Fruit fly (Drosophila melanogaster): Measurements from ENCODE around the gene Cpsf6.

Gene Cpsf6

DNA sequence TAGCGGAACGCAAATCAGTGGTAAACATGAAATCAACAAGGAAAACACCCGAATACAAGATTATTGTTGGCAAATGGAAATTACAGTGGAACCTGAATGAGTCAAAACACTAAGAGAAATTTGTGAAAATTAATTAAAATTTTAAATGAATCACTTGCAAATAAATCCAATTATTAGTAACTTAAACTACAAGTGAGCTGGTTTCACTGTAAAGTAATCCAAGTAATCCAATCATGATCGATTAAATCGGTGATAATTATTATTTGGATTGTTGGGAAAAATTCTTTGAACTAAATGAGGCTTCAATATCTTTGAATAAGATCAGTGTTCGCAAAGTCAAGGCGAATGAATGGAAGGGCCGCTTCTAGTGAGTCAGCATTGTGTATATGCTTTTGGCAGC lies 26.9 kb downstream of the Cpsf6 start (continued):
- peak; percentile 31 for TF ChIP-seq Hsf (GFP tag; optimal IDR thresholded peaks at IDR 0.05)
- peak; percentile 16 for TF ChIP-seq nmo (GFP tag; optimal IDR thresholded peaks at IDR 0.05)
- peak; percentile 42 for TF ChIP-seq exex (tag; optimal IDR thresholded peaks at IDR 0.05)
- TF ChIP-seq Ravus (GFP tag; IDR thresholded peaks at IDR 0.05) = no peak
- no peak for TF ChIP-seq az2 (GFP tag; optimal IDR thresholded peaks at IDR 0.05)
- TF ChIP-seq CG10366 (GFP tag; IDR thresholded peaks at IDR 0.05) = peak; percentile 27; the same call in 1 of the 2 replicates
- peak; percentile 7 for TF ChIP-seq CG9817 (tag; optimal IDR thresholded peaks at IDR 0.05)
- peak; percentile 2 for TF ChIP-seq fd96Cb (tag; optimal IDR thresholded peaks at IDR 0.05)
- TF ChIP-seq phol (tag; optimal IDR thresholded peaks at IDR 0.05) = peak; percentile 2
- TF ChIP-seq B-H1 (GFP tag; IDR thresholded peaks at IDR 0.05) = no peak
- peak in 1 of 2 experiments; percentile 26 for TF ChIP-seq eve (GFP tag; optimal IDR thresholded peaks at IDR 0.05)
- no peak for TF ChIP-seq ssp (GFP tag; IDR thresholded peaks at IDR 0.05)
- TF ChIP-seq CG7271 (tag; optimal IDR thresholded peaks at IDR 0.05) = no peak
- peak; percentile 37 for TF ChIP-seq CG7839 (tag; optimal IDR thresholded peaks at IDR 0.05)
- no peak for TF ChIP-seq al (GFP tag; IDR thresholded peaks at IDR 0.05)
- no peak for TF ChIP-seq CG8765 (GFP tag; IDR thresholded peaks at IDR 0.05)
- TF ChIP-seq row (GFP tag; IDR thresholded peaks at IDR 0.05) = peak; percentile 51
- no peak for TF ChIP-seq CG33213 (GFP tag; optimal IDR thresholded peaks at IDR 0.05)
- peak; percentile 36 for TF ChIP-seq CG13424 (tag; optimal IDR thresholded peaks at IDR 0.05)
- peak; percentile 20 for TF ChIP-seq CG12659 (GFP tag; optimal IDR thresholded peaks at IDR 0.05)
- TF ChIP-seq CG18011 (GFP tag; optimal IDR thresholded peaks at IDR 0.05) = no peak
- TF ChIP-seq CG30403 (GFP tag; optimal IDR thresholded peaks at IDR 0.05) = peak; percentile 29
- TF ChIP-seq Sox102F (GFP tag; optimal IDR thresholded peaks at IDR 0.05) = peak; percentile 52
- TF ChIP-seq CG18619 (GFP tag; optimal IDR thresholded peaks at IDR 0.05) = no peak
- TF ChIP-seq dpn (GFP tag; optimal IDR thresholded peaks at IDR 0.05) = peak in 1 of 2 experiments; percentile 11
- no peak for TF ChIP-seq ro (GFP tag; IDR thresholded peaks at IDR 0.05)
- TF ChIP-seq NFAT (GFP tag; IDR thresholded peaks at IDR 0.05) = no peak
- TF ChIP-seq Bgb (GFP tag; IDR thresholded peaks at IDR 0.05; ENCODE audit: partially characterized antibody) = no peak
- peak; percentile 2 for TF ChIP-seq Xbp1 (GFP tag; optimal IDR thresholded peaks at IDR 0.05)

DNA sequence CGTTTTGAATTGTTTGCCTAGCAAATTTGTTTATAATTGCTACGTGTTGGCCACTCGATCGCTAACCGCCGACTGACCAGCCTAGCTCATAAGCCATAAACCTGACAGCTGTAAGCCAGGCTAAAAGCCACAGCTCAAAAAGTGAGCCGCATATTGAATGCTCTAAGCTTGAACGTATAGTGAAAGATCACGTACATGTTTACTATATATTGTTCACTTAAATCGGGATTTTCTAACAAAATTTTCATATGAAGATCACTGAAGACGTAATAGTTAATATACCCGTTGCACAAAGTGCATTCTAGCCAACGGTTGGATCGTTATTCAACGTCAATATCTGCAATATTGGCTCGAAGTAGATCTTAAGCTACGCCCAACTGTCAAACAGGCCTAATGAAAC lies 28.9 kb downstream of the Cpsf6 start:
- TF ChIP-seq CG13424 (tag; optimal IDR thresholded peaks at IDR 0.05) (no peak), Drgx (GFP tag; IDR thresholded peaks at IDR 0.05) (0 out of 2 replicates have a peak, but pooled peaks have one; percentile 18), row (GFP tag; IDR thresholded peaks at IDR 0.05) (0 out of 3 replicates have a peak, but pooled peaks have one; percentile 14), CG12391 (tag; optimal IDR thresholded peaks at IDR 0.05) (no peak), Ets65A (GFP tag) (peak; percentile 4), Jarid2 (GFP tag; optimal IDR thresholded peaks at IDR 0.05) (no peak)

DNA sequence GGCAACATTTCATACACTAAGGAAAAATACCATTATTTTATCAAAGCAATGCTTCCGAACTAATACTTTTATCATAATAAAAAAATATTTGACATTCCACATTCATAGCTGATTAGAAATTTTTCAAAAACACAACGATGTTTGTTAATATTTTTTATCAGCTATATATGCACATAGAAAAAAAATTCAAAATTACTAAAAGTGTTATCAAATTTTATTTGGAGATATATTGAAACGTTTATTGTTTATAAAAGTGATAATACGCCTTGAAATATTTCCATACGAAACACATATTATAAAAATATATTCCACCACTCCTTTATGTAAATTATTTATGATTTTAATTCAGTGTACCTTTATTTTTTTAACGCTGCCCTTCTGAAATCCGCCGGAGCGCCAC lies 29.5 kb downstream of the Cpsf6 start:
- TF ChIP-seq dmrt11E (tag; optimal IDR thresholded peaks at IDR 0.05) (no peak), Oli (tag; optimal IDR thresholded peaks at IDR 0.05) (no peak), CG11504 (tag; optimal IDR thresholded peaks at IDR 0.05) (peak; percentile 44), grau (tag; optimal IDR thresholded peaks at IDR 0.05) (peak; percentile 12), ftz-f1 (GFP tag; optimal IDR thresholded peaks at IDR 0.05) (no peak), CG12769 (tag; optimal IDR thresholded peaks at IDR 0.05) (no peak), wek (GFP tag; optimal IDR thresholded peaks at IDR 0.05) (no peak), CG10267 (tag; optimal IDR thresholded peaks at IDR 0.05) (peak; percentile 3), ssp (GFP tag; IDR thresholded peaks at IDR 0.05) (no peak), zfh2 (GFP tag; optimal IDR thresholded peaks at IDR 0.05) (no peak), ATbp (GFP tag; optimal IDR thresholded peaks at IDR 0.05) (no peak), otp (GFP tag; IDR thresholded peaks at IDR 0.05) (no peak), CG2678 (tag; optimal IDR thresholded peaks at IDR 0.05) (peak; percentile 43), gem (tag; optimal IDR thresholded peaks at IDR 0.05) (peak; percentile 56), zf30C (GFP tag; optimal IDR thresholded peaks at IDR 0.05) (no peak), CG2875 (GFP tag; optimal IDR thresholded peaks at IDR 0.05) (no peak), CG4617 (GFP tag; optimal IDR thresholded peaks at IDR 0.05; ENCODE audit: borderline replicate concordance) (no peak), pita (GFP tag; optimal IDR thresholded peaks at IDR 0.05) (no peak)

Data from whole organism, embryonic.